Worm (Caenorhabditis elegans): Measurements from ENCODE around the gene srab-18.

DNA sequence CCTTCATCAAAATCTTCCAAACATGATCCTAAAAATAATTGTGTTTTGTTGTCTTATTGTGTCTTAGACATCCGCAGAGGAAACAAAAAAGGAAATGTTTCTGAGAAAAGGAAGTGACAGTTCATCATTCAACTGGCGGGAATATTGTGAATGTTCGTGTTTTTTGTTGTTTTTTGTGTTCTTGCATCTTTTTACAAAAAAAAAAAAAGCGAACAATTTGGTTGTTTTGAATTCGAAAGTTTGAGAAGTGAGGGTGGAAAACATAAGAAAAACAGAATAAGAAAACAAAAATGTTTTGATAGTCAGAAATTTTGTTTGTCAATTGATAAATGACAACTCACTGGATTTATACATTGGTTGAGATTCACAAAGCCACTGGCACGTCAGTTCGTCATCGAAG is 38.4 kb upstream of the srab-18 start:
- no peak for TF ChIP-seq fos-1 (tag; optimal IDR thresholded peaks at IDR 0.05)
- no peak for TF ChIP-seq mdl-1 (tag; optimal IDR thresholded peaks at IDR 0.05)
- TF ChIP-seq sem-4 (tag; optimal IDR thresholded peaks at IDR 0.05), result no peak
- TF ChIP-seq lsy-2 (tag; optimal IDR thresholded peaks at IDR 0.05), result no peak
- no peak for TF ChIP-seq skn-1 (tag; optimal IDR thresholded peaks at IDR 0.05)
